Worm (Caenorhabditis elegans): Measurements from ENCODE around the gene C27D6.3.

The C27D6.3 gene

DNA sequence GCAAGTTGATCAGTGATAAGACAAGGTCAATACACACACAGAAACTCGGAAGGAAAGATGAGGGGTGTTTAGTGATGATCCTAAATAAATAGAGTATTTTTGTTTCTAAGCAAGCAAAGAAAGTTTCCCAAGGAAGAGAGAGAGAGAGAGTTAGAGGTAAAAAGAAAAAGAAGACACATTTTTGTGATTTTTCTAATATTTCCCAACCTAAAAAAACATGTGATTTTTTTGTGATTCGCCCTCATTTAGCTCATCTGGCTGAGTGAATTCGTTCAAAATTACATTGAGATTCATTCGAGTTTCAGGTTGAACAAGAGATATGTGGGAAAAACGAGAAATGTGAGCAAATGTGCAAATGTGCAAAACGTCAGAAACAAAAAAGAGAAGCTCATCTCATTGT, 23.4 kb downstream of the C27D6.3 start, which contains the start of gene srb-16:
Gene srb-16 (minus strand): TSS at position 101 of the 400 bp plus-strand sequence.
- TF ChIP-seq T22C8.4 (GFP tag; IDR thresholded peaks at IDR 0.05) = no peak

DNA sequence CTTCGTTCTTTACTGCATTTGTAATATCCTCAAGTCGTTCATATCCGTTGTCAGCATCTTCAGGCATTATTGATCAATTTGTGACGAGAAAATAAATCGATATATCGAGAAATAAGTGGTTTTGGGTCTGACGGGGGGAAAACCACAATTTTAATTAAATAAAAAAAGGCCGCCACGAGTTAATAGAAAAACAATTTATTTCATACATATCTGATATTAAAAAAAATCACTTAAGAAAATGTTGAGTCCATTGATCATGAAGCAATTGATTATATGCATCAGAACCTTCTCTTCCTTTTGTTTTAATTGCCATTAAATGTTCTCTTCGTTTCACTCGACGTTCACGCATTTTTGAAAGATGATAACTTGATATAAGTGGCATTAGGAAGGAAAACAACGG, 25.9 kb downstream of the C27D6.3 start, which contains the start of gene F58A6.5:
Gene F58A6.5 (minus strand): TSS at position 101 of the 400 bp plus-strand sequence.
- TF ChIP-seq ztf-29 (GFP tag; IDR thresholded peaks at IDR 0.05) (no peak), tab-1 (GFP tag; IDR thresholded peaks at IDR 0.05) (no peak), ref-1 (GFP tag; conservative IDR thresholded peaks at IDR 0.05) (no peak), klf-2 (GFP tag; conservative IDR thresholded peaks at IDR 0.05) (no peak), med-1 (GFP tag; optimal IDR thresholded peaks at IDR 0.05; ENCODE audit: insufficient read depth) (no peak), ztf-23 (GFP tag; IDR thresholded peaks at IDR 0.05) (no peak), T22C8.4 (GFP tag; IDR thresholded peaks at IDR 0.05) (no peak), cog-1 (tag; optimal IDR thresholded peaks at IDR 0.05) (no peak), flt-1 (GFP tag; IDR thresholded peaks at IDR 0.05) (no peak)

DNA sequence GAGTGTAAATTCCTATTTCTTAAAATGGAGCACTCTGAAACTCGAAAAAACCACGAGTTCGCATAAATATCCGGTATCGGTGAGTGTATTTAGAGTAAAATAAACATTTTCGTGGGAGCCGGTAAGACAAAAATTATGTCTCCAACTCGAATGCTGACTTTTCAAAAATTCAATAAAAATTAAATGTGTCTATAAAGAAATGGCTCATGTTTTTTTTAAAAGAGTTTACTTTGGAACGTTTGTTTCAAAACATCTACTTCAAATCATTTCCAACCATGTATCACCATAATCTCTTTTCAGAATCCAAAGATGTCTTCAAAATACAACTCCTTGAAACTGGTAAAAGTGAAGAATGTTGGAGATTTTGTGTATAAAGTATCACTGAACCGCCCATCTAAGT, 31.7 kb downstream of the C27D6.3 start, which contains the start of gene F58A6.1:
Gene F58A6.1 (plus strand): TSS at position 301 of the 400 bp plus-strand sequence.
- no peak for TF ChIP-seq ztf-23 (GFP tag; IDR thresholded peaks at IDR 0.05)
- no peak for TF ChIP-seq med-1 (GFP tag; optimal IDR thresholded peaks at IDR 0.05; ENCODE audit: insufficient read depth)
- TF ChIP-seq flt-1 (GFP tag; IDR thresholded peaks at IDR 0.05) = no peak

DNA sequence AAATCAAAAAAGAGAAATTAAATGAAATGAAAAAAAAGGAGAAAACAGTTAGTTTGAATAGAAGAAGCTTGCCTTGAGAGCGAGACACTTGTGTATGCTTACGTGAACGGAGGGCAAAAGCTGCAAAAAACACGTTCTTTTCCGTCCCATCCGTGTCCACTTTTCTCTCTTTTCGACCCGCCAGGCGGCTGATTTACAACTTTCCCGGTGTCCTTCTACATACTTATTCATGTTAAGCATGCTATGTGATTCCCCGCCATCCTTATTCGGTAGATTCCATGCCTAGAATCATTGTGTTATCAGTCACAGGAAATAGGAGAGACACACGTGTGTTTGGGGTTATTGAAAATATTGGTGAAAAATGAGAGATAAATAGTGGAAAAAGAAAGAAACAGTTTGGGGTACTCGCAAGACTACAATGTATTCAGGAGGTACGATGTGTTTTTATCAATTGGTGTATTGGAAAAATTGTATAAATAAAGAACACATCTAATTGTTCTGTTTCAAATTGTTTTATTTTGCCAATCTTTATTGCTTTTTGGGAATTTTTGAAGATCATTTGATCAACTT, 32.2 kb downstream of the C27D6.3 start, which contains the start of gene nas-29:
Gene nas-29 (minus strand): TSS at position 92 of the 570 bp plus-strand sequence.
- TF ChIP-seq ref-1 (GFP tag; conservative IDR thresholded peaks at IDR 0.05) = no peak
- TF ChIP-seq med-1 (GFP tag; optimal IDR thresholded peaks at IDR 0.05; ENCODE audit: insufficient read depth) = no peak
- TF ChIP-seq cog-1 (tag; optimal IDR thresholded peaks at IDR 0.05) = no peak
- no peak for TF ChIP-seq T22C8.4 (GFP tag; IDR thresholded peaks at IDR 0.05)
- no peak for TF ChIP-seq ztf-23 (GFP tag; IDR thresholded peaks at IDR 0.05)
- TF ChIP-seq klf-2 (GFP tag; conservative IDR thresholded peaks at IDR 0.05) = no peak
- no peak for TF ChIP-seq flt-1 (GFP tag; IDR thresholded peaks at IDR 0.05)
- no peak for TF ChIP-seq ztf-29 (GFP tag; IDR thresholded peaks at IDR 0.05)
- no peak for TF ChIP-seq tab-1 (GFP tag; IDR thresholded peaks at IDR 0.05)

DNA sequence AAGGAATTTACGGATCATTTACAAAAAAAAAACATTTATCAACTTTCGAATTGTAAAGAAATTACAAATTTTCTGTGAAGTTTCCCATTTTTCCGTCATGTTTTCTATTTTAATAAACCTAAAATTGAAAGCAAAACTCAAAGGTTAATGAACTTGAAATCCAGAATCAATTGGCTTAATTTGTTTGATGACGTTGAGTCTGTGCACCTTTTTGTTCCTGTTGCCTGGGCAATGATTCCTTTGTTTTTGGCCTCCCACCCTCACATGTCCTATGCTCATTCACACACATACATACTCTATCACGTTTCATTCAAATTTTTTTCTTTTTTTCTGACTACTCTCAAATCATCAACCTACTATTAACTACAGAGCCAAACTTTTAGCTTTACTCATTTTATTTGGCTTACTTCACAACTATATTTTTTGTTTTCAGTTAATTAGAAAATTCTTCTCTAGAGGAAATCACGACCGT, 37.9 kb downstream of the C27D6.3 start, which contains the start of gene F58A6.2:
Gene F58A6.2 (plus strand): TSS at position 422 of the 472 bp plus-strand sequence.
- TF ChIP-seq T22C8.4 (GFP tag; IDR thresholded peaks at IDR 0.05) (no peak), ztf-29 (GFP tag; IDR thresholded peaks at IDR 0.05) (no peak), klf-2 (GFP tag; conservative IDR thresholded peaks at IDR 0.05) (no peak), flt-1 (GFP tag; IDR thresholded peaks at IDR 0.05) (no peak)

- TF ChIP-seq klf-2 (GFP tag; conservative IDR thresholded peaks at IDR 0.05) = no peak
- TF ChIP-seq tab-1 (GFP tag; IDR thresholded peaks at IDR 0.05) = no peak
- TF ChIP-seq flt-1 (GFP tag; IDR thresholded peaks at IDR 0.05) = no peak
Measured at ce11 chrII:5131800-5132199, 42.5 kb downstream of the C27D6.3 start.

DNA sequence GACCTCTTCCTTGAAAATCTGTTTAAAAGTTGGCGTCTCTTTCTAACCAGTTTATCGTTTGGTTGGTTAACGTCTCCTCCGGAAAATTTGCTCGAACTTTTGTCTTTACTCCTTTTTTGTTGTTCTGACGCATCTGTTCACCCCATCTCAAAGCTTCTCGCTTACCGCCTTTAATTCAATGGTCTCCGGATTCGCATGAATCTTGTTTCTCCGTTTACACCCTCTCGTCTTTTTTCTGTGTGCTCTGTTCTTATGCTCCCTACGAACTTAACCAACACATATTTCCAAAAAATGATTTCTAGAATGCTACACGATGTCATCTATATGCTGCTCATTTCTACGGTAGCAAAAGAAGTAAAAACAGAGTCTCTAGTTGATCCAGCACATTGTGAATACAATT, 44.2 kb downstream of the C27D6.3 start, which contains the start of gene lgc-56:
Gene lgc-56 (plus strand): TSS at position 301 of the 400 bp plus-strand sequence.
- TF ChIP-seq ztf-23 (GFP tag; IDR thresholded peaks at IDR 0.05) (no peak), flt-1 (GFP tag; IDR thresholded peaks at IDR 0.05) (no peak), T22C8.4 (GFP tag; IDR thresholded peaks at IDR 0.05) (no peak), ztf-29 (GFP tag; IDR thresholded peaks at IDR 0.05) (no peak), tab-1 (GFP tag; IDR thresholded peaks at IDR 0.05) (no peak), cog-1 (tag; optimal IDR thresholded peaks at IDR 0.05) (no peak), ref-1 (GFP tag; conservative IDR thresholded peaks at IDR 0.05) (no peak), med-1 (GFP tag; optimal IDR thresholded peaks at IDR 0.05; ENCODE audit: insufficient read depth) (no peak)

All from whole organism, midembryonic.